Fruit fly (Drosophila melanogaster) whole organism, embryonic: ENCODE data around the gene woc.

Experiments used
- Antp ChIP-seq: fragments of 200-800 bp; sonication (Bioruptor generic); optimal IDR thresholded peaks from 3 replicates; lab custom pipeline; 2016; ENCODE audit warnings: missing biosample characterization, missing genetic modification characterization
- Atf-2 ChIP-seq: fragments of 200-800 bp; sonication (Bioruptor generic); optimal IDR thresholded peaks from 2 replicates; lab custom pipeline; 2016; ENCODE audit warnings: missing biosample characterization, missing genetic modification characterization
- B-H2 ChIP-seq: fragments of 200-800 bp; sonication (Bioruptor generic); optimal IDR thresholded peaks from 2 replicates; lab custom pipeline; 2018; ENCODE audit warnings: missing biosample characterization, mild to moderate bottlenecking, missing genetic modification characterization
- BtbVII ChIP-seq: fragments of 200-800 bp; sonication (Bioruptor generic); optimal IDR thresholded peaks from 3 replicates; lab custom pipeline; 2017; ENCODE audit warnings: missing biosample characterization, mild to moderate bottlenecking, missing genetic modification characterization
- C15 ChIP-seq: fragments of 200-800 bp; sonication (Bioruptor generic); IDR thresholded peaks from 3 replicates; pipeline ENCODE4 v1.3.6; 2022; ENCODE audit warnings: missing biosample characterization, missing genetic modification characterization
- CG10321 ChIP-seq: fragments of 200-800 bp; sonication (Bioruptor generic); IDR thresholded peaks from 2 replicates; pipeline ENCODE4 v1.3.6; 2022; ENCODE audit warnings: missing biosample characterization, missing genetic modification characterization
- CG10654 ChIP-seq: fragments of 200-800 bp; sonication (Bioruptor generic); optimal IDR thresholded peaks from 2 replicates; lab custom pipeline; 2016; ENCODE audit warnings: missing biosample characterization, missing genetic modification characterization
- CG11247 ChIP-seq: fragments of 200-800 bp; sonication (Bioruptor generic); IDR thresholded peaks from 2 replicates; pipeline ENCODE4 v1.3.6; 2022; ENCODE audit warnings: missing biosample characterization, missing genetic modification characterization
- CG12744 ChIP-seq: fragments of 200-800 bp; sonication (Bioruptor generic); optimal IDR thresholded peaks from 2 replicates; lab custom pipeline; 2016; ENCODE audit warnings: missing biosample characterization, missing genetic modification characterization
- CG13775 ChIP-seq: fragments of 200-800 bp; sonication (Bioruptor generic); optimal IDR thresholded peaks from 3 replicates; lab custom pipeline; 2017; ENCODE audit warnings: missing biosample characterization, mild to moderate bottlenecking, missing genetic modification characterization
- CG17361 ChIP-seq: fragments of 200-800 bp; sonication (Bioruptor generic); IDR thresholded peaks from 3 replicates; pipeline ENCODE4 v1.3.6; 2022; ENCODE audit warnings: missing biosample characterization, missing genetic modification characterization
- CG18011 ChIP-seq: fragments of 200-800 bp; sonication (Bioruptor generic); optimal IDR thresholded peaks from 2 replicates; lab custom pipeline; 2017; ENCODE audit warnings: missing biosample characterization, missing genetic modification characterization, mild to moderate bottlenecking, moderate library complexity, missing genotype
- CG2116 ChIP-seq: fragments of 200-800 bp; sonication (Bioruptor generic); optimal IDR thresholded peaks from 3 replicates; lab custom pipeline; 2018; ENCODE audit warnings: missing biosample characterization, mild to moderate bottlenecking, missing genetic modification characterization
- CG2202 ChIP-seq: fragments of 200-800 bp; sonication (Bioruptor generic); optimal IDR thresholded peaks from 2 replicates; lab custom pipeline; 2018; ENCODE audit warnings: missing biosample characterization, mild to moderate bottlenecking, missing genetic modification characterization
- CG2678 ChIP-seq: fragments of 200-800 bp; sonication (Bioruptor generic); optimal IDR thresholded peaks from 3 replicates; lab custom pipeline; 2019; ENCODE audit warnings: missing biosample characterization, mild to moderate bottlenecking, missing genetic modification characterization, moderate library complexity
- CG2875 ChIP-seq: fragments of 200-800 bp; sonication (Bioruptor generic); optimal IDR thresholded peaks from 2 replicates; lab custom pipeline; 2017; ENCODE audit warnings: missing biosample characterization, mild to moderate bottlenecking, missing genetic modification characterization, missing genetic modification reagents
- CG4328 ChIP-seq: fragments of 200-800 bp; sonication (Bioruptor generic); optimal IDR thresholded peaks from 3 replicates; lab custom pipeline; 2017; ENCODE audit warnings: missing biosample characterization, missing genetic modification reagents, missing genetic modification characterization
- CG43689 ChIP-seq: fragments of 200-800 bp; sonication (Bioruptor generic); IDR thresholded peaks from 2 replicates; pipeline ENCODE4 v1.3.6; 2022; ENCODE audit warnings: missing biosample characterization, missing genetic modification characterization
- CG4854 ChIP-seq: fragments of 200-800 bp; sonication (Bioruptor generic); optimal IDR thresholded peaks from 2 replicates; lab custom pipeline; 2016; ENCODE audit warnings: missing biosample characterization, missing genetic modification characterization, inconsistent platforms
- CG6854 ChIP-seq: fragments of 200-800 bp; sonication (Bioruptor generic); optimal IDR thresholded peaks from 3 replicates; lab custom pipeline; 2017; ENCODE audit warnings: missing biosample characterization, mild to moderate bottlenecking, missing genetic modification characterization
- CG7928 ChIP-seq: fragments of 200-800 bp; sonication (Bioruptor generic); optimal IDR thresholded peaks from 2 replicates; lab custom pipeline; 2017; ENCODE audit warnings: missing biosample characterization, mild to moderate bottlenecking, missing genetic modification characterization
- CG9609 ChIP-seq: fragments of 200-800 bp; sonication (Bioruptor generic); optimal IDR thresholded peaks from 3 replicates; lab custom pipeline; 2016; ENCODE audit warnings: missing biosample characterization, missing genetic modification characterization
- Dad ChIP-seq: fragments of 200-800 bp; sonication (Bioruptor generic); optimal IDR thresholded peaks from 3 replicates; lab custom pipeline; 2016; ENCODE audit warnings: missing biosample characterization, missing genetic modification characterization
- Deaf1 ChIP-seq: fragments of 200-800 bp; optimal IDR thresholded peaks from 3 replicates; lab custom pipeline; 2019; ENCODE audit warnings: missing biosample characterization, mild to moderate bottlenecking, missing genetic modification characterization, moderate library complexity
- Eip74EF ChIP-seq, 2 experiments: fragments of 200-800 bp in 1 of 2; fragments of >200 bp in 1 of 2; sonication (Bioruptor generic) in 1 of 2; optimal IDR thresholded peaks; 2 replicates each; lab custom pipeline; 2017 to 2019; ENCODE audit warnings: missing biosample characterization in 2 of 2, missing genetic modification characterization in 2 of 2, mild to moderate bottlenecking in 1 of 2, moderate library complexity in 1 of 2
- Hey ChIP-seq: fragments of 200-800 bp; sonication (Bioruptor generic); optimal IDR thresholded peaks from 3 replicates; lab custom pipeline; 2018; ENCODE audit warnings: missing biosample characterization, mild to moderate bottlenecking, missing genetic modification characterization
- Hr51 ChIP-seq, 2 experiments: fragments of 200-800 bp; sonication (Bioruptor generic); optimal IDR thresholded peaks; 2 replicates in 1 of 2; 3 replicates in 1 of 2; lab custom pipeline; 2016 to 2018; ENCODE audit warnings: missing biosample characterization in 2 of 2, missing genetic modification characterization in 2 of 2, mild to moderate bottlenecking in 1 of 2, moderate library complexity in 1 of 2
- Max ChIP-seq: fragments of 200-800 bp; sonication (Bioruptor generic); optimal IDR thresholded peaks from 2 replicates; lab custom pipeline; 2016; ENCODE audit warnings: missing biosample characterization, mild to moderate bottlenecking, missing genetic modification characterization
- Side ChIP-seq: fragments of 200-800 bp; sonication (Bioruptor generic); optimal IDR thresholded peaks from 2 replicates; lab custom pipeline; 2016; ENCODE audit warnings: missing biosample characterization, missing genetic modification characterization
- Sin3A ChIP-seq: fragments of >200 bp; optimal IDR thresholded peaks from 2 replicates; lab custom pipeline; 2018
- Sox102F ChIP-seq: fragments of 200-800 bp; sonication (Bioruptor generic); optimal IDR thresholded peaks from 2 replicates; lab custom pipeline; 2018; ENCODE audit warnings: missing biosample characterization, mild to moderate bottlenecking, missing genetic modification characterization, moderate library complexity
- Taf1 ChIP-seq: fragments of 200-800 bp; sonication (Bioruptor generic); IDR thresholded peaks from 2 replicates; pipeline ENCODE4 v1.3.6; 2022; ENCODE audit warnings: missing biosample characterization, missing genetic modification characterization
- ash1 ChIP-seq: fragments of 200-800 bp; sonication (Bioruptor generic); optimal IDR thresholded peaks from 2 replicates; lab custom pipeline; 2018; ENCODE audit warnings: missing biosample characterization, mild to moderate bottlenecking, missing genetic modification characterization
- ato ChIP-seq: fragments of 200-800 bp; sonication (Bioruptor generic); IDR thresholded peaks from 2 replicates; pipeline ENCODE4 v1.3.6; 2022; ENCODE audit warnings: missing biosample characterization, missing genetic modification characterization; ENCODE audit not compliant: partially characterized antibody
- chm ChIP-seq: fragments of 200-800 bp; sonication (Bioruptor generic); IDR thresholded peaks from 2 replicates; pipeline ENCODE4 v1.3.6; 2022; ENCODE audit warnings: missing biosample characterization, missing genetic modification characterization
- da ChIP-seq: fragments of 200-800 bp; sonication (Bioruptor generic); optimal IDR thresholded peaks from 2 replicates; lab custom pipeline; 2016; ENCODE audit warnings: missing biosample characterization, missing genetic modification characterization
- dmrt11E ChIP-seq: fragments of 200-800 bp; sonication (Bioruptor generic); optimal IDR thresholded peaks from 3 replicates; lab custom pipeline; 2018; ENCODE audit warnings: missing biosample characterization, mild to moderate bottlenecking, missing genetic modification characterization, moderate library complexity
- dysf ChIP-seq: fragments of 200-800 bp; sonication (Bioruptor generic); IDR thresholded peaks from 3 replicates; pipeline ENCODE4 v1.3.6; 2022; ENCODE audit warnings: missing biosample characterization, missing genetic modification characterization
- knrl ChIP-seq: fragments of 200-800 bp; sonication (Bioruptor generic); IDR thresholded peaks from 3 replicates; pipeline ENCODE4 v1.3.6; 2022; ENCODE audit warnings: missing biosample characterization, missing genetic modification characterization; ENCODE audit not compliant: partially characterized antibody
- mam ChIP-seq: fragments of 200-800 bp; sonication (Bioruptor generic); optimal IDR thresholded peaks from 3 replicates; lab custom pipeline; 2016; ENCODE audit warnings: missing biosample characterization, missing genetic modification characterization
- mld ChIP-seq: fragments of 200-800 bp; sonication (Bioruptor generic); IDR thresholded peaks from 3 replicates; pipeline ENCODE4 v1.3.6; 2022; ENCODE audit warnings: missing biosample characterization, missing genetic modification characterization; ENCODE audit not compliant: partially characterized antibody
- nerfin-1 ChIP-seq: fragments of 200-800 bp; sonication (Bioruptor generic); optimal IDR thresholded peaks from 3 replicates; lab custom pipeline; 2019; ENCODE audit warnings: missing biosample characterization, mild to moderate bottlenecking, missing genetic modification characterization, moderate library complexity
- pros ChIP-seq: fragments of 200-800 bp; sonication (Bioruptor generic); optimal IDR thresholded peaks from 3 replicates; lab custom pipeline; 2019; ENCODE audit warnings: missing biosample characterization, mild to moderate bottlenecking, missing genetic modification characterization, moderate library complexity
- sens ChIP-seq: fragments of 200-800 bp; sonication (Bioruptor generic); peaks from one replicate; lab custom pipeline; 2016; ENCODE audit warnings: missing biosample characterization, missing genetic modification characterization
- sqz ChIP-seq: fragments of 200-800 bp; sonication (Bioruptor generic); optimal IDR thresholded peaks from 3 replicates; lab custom pipeline; 2018; ENCODE audit warnings: missing biosample characterization, mild to moderate bottlenecking, missing genetic modification characterization
- tll ChIP-seq, 2 experiments: fragments of 200-800 bp in 1 of 2; fragments of >200 bp in 1 of 2; sonication (Bioruptor generic) in 1 of 2; optimal IDR thresholded peaks; 2 replicates each; lab custom pipeline; 2017 to 2019; ENCODE audit warnings: missing biosample characterization in 2 of 2, missing genetic modification characterization in 2 of 2, mild to moderate bottlenecking in 1 of 2, moderate library complexity in 1 of 2
- ttk ChIP-seq: fragments of 200-800 bp; sonication (Bioruptor generic); IDR thresholded peaks from 2 replicates; pipeline ENCODE4 v2.1.2; 2022; ENCODE audit warnings: missing biosample characterization, missing genetic modification characterization
- usp ChIP-seq: fragments of >200 bp; optimal IDR thresholded peaks from 2 replicates; lab custom pipeline; 2017; ENCODE audit warnings: missing biosample characterization, missing genetic modification characterization

Gene woc

dm6 chr3R:27288202-27289135 lies 24.6 kb upstream of the woc start, which contains the start of the genes bigmax and Hmu (continued):
- TF ChIP-seq da (GFP tag; lab: Kevin White, UChicago) (peak; percentile 56), dmrt11E (peak; percentile 72), Atf-2 (GFP tag; lab: Kevin White, UChicago) (peak; percentile 85), mam (GFP tag; lab: Kevin White, UChicago) (peak; percentile 94), knrl (GFP tag; lab: Robert Waterston, UW) (peak; percentile 96), pros (GFP tag; lab: Kevin White, UChicago) (no peak), CG9609 (GFP tag; lab: Kevin White, UChicago) (peak; percentile 85), CG10654 (GFP tag; lab: Kevin White, UChicago) (peak; percentile 78), Sox102F (GFP tag; lab: Kevin White, UChicago) (peak; percentile 83), Taf1 (peak; percentile 76), CG4854 (GFP tag; lab: Kevin White, UChicago) (peak; percentile 69), CG18011 (GFP tag; lab: Kevin White, UChicago) (peak; percentile 54), nerfin-1 (tag; lab: Kevin White, UChicago) (peak; percentile 78), CG2875 (GFP tag; lab: Kevin White, UChicago) (no peak), CG11247 (GFP tag; lab: Robert Waterston, UW) (peak; percentile 80), CG43689 (GFP tag; lab: Robert Waterston, UW) (peak; percentile 42; the same call in 1 of the 2 replicates), ash1 (no peak), Hey (tag; lab: Kevin White, UChicago) (no peak), CG13775 (GFP tag; lab: Kevin White, UChicago) (peak; percentile 86), Side (GFP tag; lab: Kevin White, UChicago) (peak; percentile 86), tll (GFP tag; optimal IDR thresholded peaks at IDR 0.05; lab: Kevin White, UChicago) (peak; percentile 86 to 90), chm (peak; percentile 81), Dad (GFP tag; lab: Kevin White, UChicago) (peak; percentile 86), Max (GFP tag; lab: Kevin White, UChicago) (peak; percentile 82), CG4328 (GFP tag; lab: Kevin White, UChicago) (peak; percentile 1), dysf (peak; percentile 84), BtbVII (GFP tag; lab: Kevin White, UChicago) (peak; percentile 27), CG6854 (GFP tag; lab: Kevin White, UChicago) (peak; percentile 59), sens (GFP tag; lab: Kevin White, UChicago) (peak; percentile 94), C15 (GFP tag; lab: Robert Waterston, UW) (peak; percentile 58; the same call in 1 of the 3 replicates), B-H2 (GFP tag; lab: Kevin White, UChicago) (peak; percentile 76), mld (GFP tag; lab: Robert Waterston, UW) (peak; percentile 58; the same call in 1 of the 3 replicates), CG12744 (GFP tag; lab: Kevin White, UChicago) (peak; percentile 85), Deaf1 (tag; lab: Kevin White, UChicago) (peak; percentile 54), CG2116 (GFP tag; lab: Kevin White, UChicago) (peak; percentile 78), Sin3A (peak; percentile 88), Antp (GFP tag; lab: Kevin White, UChicago) (peak; percentile 91), CG2678 (tag; lab: Kevin White, UChicago) (peak; percentile 81), CG17361 (GFP tag; lab: Robert Waterston, UW) (peak; percentile 86), Hr51 (GFP tag; optimal IDR thresholded peaks at IDR 0.05; lab: Kevin White, UChicago) (peak; percentile 85 to 86), CG2202 (tag; lab: Kevin White, UChicago) (peak; percentile 63), CG10321 (GFP tag; lab: Robert Waterston, UW) (no peak), Eip74EF (GFP tag; optimal IDR thresholded peaks at IDR 0.05; lab: Kevin White, UChicago) (peak in 1 of 2 experiments; percentile 49), sqz (GFP tag; lab: Kevin White, UChicago) (peak; percentile 83), usp (GFP tag; lab: Kevin White, UChicago) (no peak), CG7928 (peak; percentile 70), ttk (GFP tag; lab: Robert Waterston, UW) (peak; percentile 86), ato (GFP tag; lab: Robert Waterston, UW) (peak; percentile 51; the same call in 1 of the 2 replicates)
